Worm (Caenorhabditis elegans): ENCODE data around the gene Y52E8A.1.

DNA sequence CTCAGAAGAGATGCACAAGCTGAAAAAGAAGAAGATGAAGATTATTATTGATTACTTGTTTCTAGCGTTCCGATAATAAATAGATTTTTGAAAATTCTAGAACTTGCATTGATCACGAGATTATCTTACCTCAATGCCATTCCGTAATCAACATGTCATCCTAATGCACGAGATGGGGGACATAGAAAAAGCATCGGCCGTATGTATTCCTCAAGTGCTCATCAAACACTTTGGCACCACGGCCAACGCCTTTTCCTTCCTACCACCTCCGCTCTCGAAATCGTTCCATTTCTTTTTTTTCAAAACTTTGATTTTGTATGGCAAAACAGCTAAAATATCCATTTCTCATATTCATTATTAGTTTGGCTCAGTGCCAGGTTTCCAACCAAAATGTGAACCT lies 36.9 kb downstream of the Y52E8A.1 start, which contains the start of gene lat-2:
- TF ChIP-seq nhr-11 (tag; optimal IDR thresholded peaks at IDR 0.05) = no peak
- TF ChIP-seq lin-39 (tag; optimal IDR thresholded peaks at IDR 0.05) = no peak
- no peak for TF ChIP-seq nhr-76 (tag; optimal IDR thresholded peaks at IDR 0.05)
- TF ChIP-seq nhr-77 (tag; optimal IDR thresholded peaks at IDR 0.05) = no peak
- no peak for TF ChIP-seq zag-1 (tag; optimal IDR thresholded peaks at IDR 0.05)
- TF ChIP-seq nhr-12 (tag; optimal IDR thresholded peaks at IDR 0.05) = no peak
- no peak for TF ChIP-seq skn-1 (tag; optimal IDR thresholded peaks at IDR 0.05)
- no peak for TF ChIP-seq aly-2 (tag; optimal IDR thresholded peaks at IDR 0.05)
- TF ChIP-seq elt-3 (tag; optimal IDR thresholded peaks at IDR 0.05) = no peak
- TF ChIP-seq ztf-11 (tag; optimal IDR thresholded peaks at IDR 0.05) = no peak

Data from whole organism, L3 larva.